Fruit fly (Drosophila melanogaster) whole organism, pupa: Measurements from ENCODE around the gene CG15760.
A peak's percentile ranks its signal among the peaks of the same experiment; 100 is the strongest.

Experiments used
- CG10348 ChIP-seq: fragments of 200-800 bp; sonication (Bioruptor generic); IDR thresholded peaks from 2 replicates; pipeline ENCODE4 v1.3.6; 2022; ENCODE audit warnings: missing biosample characterization, missing genetic modification characterization
- CG12605 ChIP-seq: fragments of 200-800 bp; sonication (Bioruptor generic); IDR thresholded peaks from 2 replicates; pipeline ENCODE4 v1.3.6; 2022; ENCODE audit warnings: missing biosample characterization, missing genetic modification characterization
- CG13204 ChIP-seq: fragments of 200-800 bp; sonication (Bioruptor generic); optimal IDR thresholded peaks from 2 replicates; lab custom pipeline; 2018; ENCODE audit warnings: missing biosample characterization, mild to moderate bottlenecking, missing genetic modification characterization, moderate library complexity
- CG14655 ChIP-seq: fragments of 200-800 bp; sonication (Bioruptor generic); optimal IDR thresholded peaks from 3 replicates; lab custom pipeline; 2017; ENCODE audit warnings: mild to moderate bottlenecking, missing biosample characterization, missing genetic modification reagents, missing genetic modification characterization
- CG15710 ChIP-seq: fragments of 200-800 bp; sonication (Bioruptor generic); optimal IDR thresholded peaks from 2 replicates; lab custom pipeline; 2018; ENCODE audit warnings: missing biosample characterization, mild to moderate bottlenecking, missing genetic modification characterization, moderate library complexity
- CG17806 ChIP-seq: fragments of 200-800 bp; sonication (Bioruptor generic); optimal IDR thresholded peaks from 2 replicates; lab custom pipeline; 2018; ENCODE audit warnings: missing biosample characterization, mild to moderate bottlenecking, missing genetic modification characterization, moderate library complexity
- CG32121 ChIP-seq: fragments of 200-800 bp; sonication (Bioruptor generic); IDR thresholded peaks from 2 replicates; pipeline ENCODE4 v1.3.6; 2022; ENCODE audit warnings: missing biosample characterization, missing genetic modification characterization
- CG34367 ChIP-seq: fragments of 200-800 bp; sonication (Bioruptor generic); optimal IDR thresholded peaks from 2 replicates; lab custom pipeline; 2018; ENCODE audit warnings: missing biosample characterization, mild to moderate bottlenecking, missing genetic modification characterization
- CG4496 ChIP-seq: fragments of 200-800 bp; sonication (Bioruptor generic); IDR thresholded peaks from 3 replicates; pipeline ENCODE4 v1.3.6; 2022; ENCODE audit warnings: missing biosample characterization, missing genetic modification characterization
- CG8159 ChIP-seq: fragments of 200-800 bp; sonication (Bioruptor generic); optimal IDR thresholded peaks from 3 replicates; lab custom pipeline; 2018; ENCODE audit warnings: missing biosample characterization, mild to moderate bottlenecking, missing genetic modification characterization, moderate library complexity
- CG8301 ChIP-seq: fragments of 200-800 bp; sonication (Bioruptor generic); optimal IDR thresholded peaks from 2 replicates; lab custom pipeline; 2018; ENCODE audit warnings: missing biosample characterization, mild to moderate bottlenecking, missing genetic modification characterization
- CG9948 ChIP-seq: fragments of 200-800 bp; sonication (Bioruptor generic); optimal IDR thresholded peaks from 2 replicates; lab custom pipeline; 2018; ENCODE audit warnings: missing biosample characterization, mild to moderate bottlenecking, missing genetic modification characterization, moderate library complexity
- D1 ChIP-seq: fragments of 200-800 bp; sonication (Bioruptor generic); optimal IDR thresholded peaks from 2 replicates; lab custom pipeline; 2018; ENCODE audit warnings: missing biosample characterization, mild to moderate bottlenecking, missing genetic modification characterization, moderate library complexity
- EcR ChIP-seq: fragments of 200-800 bp; sonication (Bioruptor generic); optimal IDR thresholded peaks from 3 replicates; lab custom pipeline; 2019; ENCODE audit warnings: missing biosample characterization, missing genetic modification characterization, mild to moderate bottlenecking, moderate library complexity, missing genetic modification reagents
- Ets98B ChIP-seq: fragments of 200-800 bp; sonication (Bioruptor generic); IDR thresholded peaks from 2 replicates; pipeline ENCODE4 v1.3.6; 2022; ENCODE audit warnings: missing biosample characterization, missing genetic modification characterization
- Pif1A ChIP-seq: fragments of 200-800 bp; sonication (Bioruptor generic); optimal IDR thresholded peaks from 3 replicates; lab custom pipeline; 2016; ENCODE audit warnings: missing biosample characterization, missing genetic modification characterization
- Pif1B ChIP-seq: fragments of 200-800 bp; sonication (Bioruptor generic); optimal IDR thresholded peaks from 3 replicates; lab custom pipeline; 2016; ENCODE audit warnings: missing biosample characterization, missing genetic modification characterization
- Snoo ChIP-seq: fragments of 200-800 bp; sonication (Bioruptor generic); optimal IDR thresholded peaks from 3 replicates; lab custom pipeline; 2017; ENCODE audit warnings: missing biosample characterization, mild to moderate bottlenecking, missing genetic modification characterization, inconsistent platforms
- fd96Ca ChIP-seq: fragments of 200-800 bp; sonication (Bioruptor generic); IDR thresholded peaks from 3 replicates; pipeline ENCODE4 v1.3.6; 2022; ENCODE audit warnings: missing biosample characterization, missing genetic modification characterization
- gl ChIP-seq: fragments of 200-800 bp; sonication (Bioruptor generic); optimal IDR thresholded peaks from 2 replicates; lab custom pipeline; 2018; ENCODE audit warnings: missing biosample characterization, mild to moderate bottlenecking, missing genetic modification characterization
- rn ChIP-seq: fragments of 200-800 bp; sonication (Bioruptor generic); IDR thresholded peaks from 2 replicates; pipeline ENCODE4 v1.3.6; 2022; ENCODE audit warnings: missing biosample characterization, missing genetic modification characterization

CG15760 gene

dm6 chrX:13646175-13646574 lies 23.3 kb upstream of the CG15760 start:
- TF ChIP-seq CG15710 (no peak), Ets98B (no peak), fd96Ca (GFP tag; lab: Robert Waterston, UW) (no peak), CG34367 (no peak)

DNA sequence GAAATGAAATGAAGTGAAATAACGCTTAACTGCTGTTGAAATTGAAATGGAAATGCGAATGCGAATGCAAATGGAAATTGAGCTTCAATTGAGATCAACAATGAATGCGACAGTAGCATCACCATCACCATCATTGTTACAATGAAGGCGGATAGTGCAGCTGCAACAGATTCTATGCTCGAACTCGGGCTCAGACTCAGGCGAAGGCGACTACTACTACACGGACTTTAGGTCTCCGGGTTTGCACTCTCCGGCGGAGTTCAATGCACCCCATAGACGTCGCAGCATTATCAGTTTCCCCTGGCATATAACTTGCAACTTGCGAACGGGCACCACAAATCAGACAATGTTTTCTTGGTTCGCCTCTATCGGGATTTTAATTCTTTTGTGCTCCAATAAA lies 20.7 kb upstream of the CG15760 start:
- TF ChIP-seq CG15710 (no peak), CG32121 (GFP tag; lab: Robert Waterston, UW) (no peak), D1 (tag; lab: Kevin White, UChicago) (no peak), CG4496 (no peak), fd96Ca (GFP tag; lab: Robert Waterston, UW) (no peak), EcR (GFP tag; lab: Kevin White, UChicago) (peak; percentile 79)

DNA sequence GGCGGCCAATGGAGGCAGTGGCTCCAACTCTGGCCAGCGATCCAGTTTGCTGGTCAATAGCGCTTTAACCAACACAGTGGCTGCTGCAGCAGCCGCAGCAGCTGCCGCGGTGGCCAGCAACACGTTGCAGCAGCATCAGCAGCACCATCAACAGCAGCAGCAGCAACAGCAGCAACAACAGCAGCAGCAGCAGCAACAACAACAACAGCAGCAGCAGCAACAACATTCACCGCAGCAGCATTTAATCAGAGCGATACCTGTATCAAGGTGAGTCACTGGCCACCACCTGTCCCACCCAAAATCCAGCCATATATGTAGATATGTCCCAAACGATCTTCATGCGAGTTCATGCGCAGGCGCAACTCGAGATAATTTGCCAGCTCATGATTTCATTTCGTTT lies 19.7 kb upstream of the CG15760 start:
- TF ChIP-seq CG12605 (GFP tag; lab: Robert Waterston, UW) = no peak
- no peak for TF ChIP-seq fd96Ca (GFP tag; lab: Robert Waterston, UW)
- TF ChIP-seq CG9948 (tag; lab: Kevin White, UChicago) = no peak
- no peak for TF ChIP-seq CG8301 (tag; lab: Kevin White, UChicago)
- TF ChIP-seq D1 (tag; lab: Kevin White, UChicago) = no peak
- no peak for TF ChIP-seq CG15710
- TF ChIP-seq CG17806 (tag; lab: Kevin White, UChicago) = no peak
- TF ChIP-seq EcR (GFP tag; lab: Kevin White, UChicago) = no peak
- no peak for TF ChIP-seq rn (GFP tag; lab: Robert Waterston, UW)
- TF ChIP-seq Pif1A = no peak
- TF ChIP-seq gl = no peak
- no peak for TF ChIP-seq CG34367

- TF ChIP-seq CG32121 (GFP tag; lab: Robert Waterston, UW) (no peak), Ets98B (no peak), Snoo (tag; lab: Kevin White, UChicago) (no peak), CG14655 (GFP tag; lab: Kevin White, UChicago) (no peak), Pif1B (no peak), CG15710 (no peak)
Observed at dm6 chrX:13651170-13651569, 18.3 kb upstream of the CG15760 start.

DNA sequence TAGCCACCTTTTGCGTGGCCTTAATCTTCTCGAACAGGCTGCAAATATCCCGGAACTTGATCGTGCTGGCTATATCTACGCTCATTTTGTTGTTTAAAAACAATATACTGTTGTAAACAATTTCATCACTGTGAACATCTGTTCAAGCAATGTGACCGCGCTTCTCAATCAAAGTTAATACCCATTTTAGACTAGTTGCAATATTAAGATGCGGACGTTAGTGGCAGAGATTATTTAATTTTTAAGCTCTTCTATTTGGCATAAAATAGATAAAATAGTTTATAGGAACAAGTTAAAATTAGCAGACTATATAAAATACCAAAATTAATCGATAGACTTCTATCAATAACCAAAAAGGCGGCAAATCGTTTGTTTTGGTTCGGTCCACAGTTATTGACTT lies 1.8 kb upstream of the CG15760 start, which contains the start of the genes DNAlig4 and CG11164:
DNAlig4 (minus strand) TSS at position 156 of the 400 bp plus-strand sequence.
CG11164 (plus strand) TSS at position 359 of the 400 bp plus-strand sequence.
- TF ChIP-seq Snoo (tag; lab: Kevin White, UChicago) (no peak), CG14655 (GFP tag; lab: Kevin White, UChicago) (no peak), gl (no peak), fd96Ca (GFP tag; lab: Robert Waterston, UW) (no peak), Pif1A (no peak), Pif1B (no peak), D1 (tag; lab: Kevin White, UChicago) (no peak), CG13204 (GFP tag; lab: Kevin White, UChicago) (no peak), CG17806 (tag; lab: Kevin White, UChicago) (no peak), CG12605 (GFP tag; lab: Robert Waterston, UW) (no peak), EcR (GFP tag; lab: Kevin White, UChicago) (no peak), CG34367 (no peak), CG15710 (no peak), Ets98B (no peak), CG8159 (tag; lab: Kevin White, UChicago) (no peak), CG9948 (tag; lab: Kevin White, UChicago) (no peak), rn (GFP tag; lab: Robert Waterston, UW) (no peak)

dm6 chrX:13670329-13670847 lies 889 bp downstream of the CG15760 start:
- 0 out of 3 replicates have a peak, but pooled peaks have one; percentile 16 for TF ChIP-seq CG4496
- TF ChIP-seq CG14655 (GFP tag; lab: Kevin White, UChicago) = no peak
- no peak for TF ChIP-seq Pif1A
- TF ChIP-seq Pif1B = no peak
- no peak for TF ChIP-seq CG10348
- TF ChIP-seq rn (GFP tag; lab: Robert Waterston, UW) = no peak

dm6 chrX:13676458-13676944 lies 7.0 kb downstream of the CG15760 start, which contains the start of gene CG11162:
Gene CG11162 (plus strand): TSS chrX:13676894.
- no peak for TF ChIP-seq CG17806 (tag; lab: Kevin White, UChicago)

DNA sequence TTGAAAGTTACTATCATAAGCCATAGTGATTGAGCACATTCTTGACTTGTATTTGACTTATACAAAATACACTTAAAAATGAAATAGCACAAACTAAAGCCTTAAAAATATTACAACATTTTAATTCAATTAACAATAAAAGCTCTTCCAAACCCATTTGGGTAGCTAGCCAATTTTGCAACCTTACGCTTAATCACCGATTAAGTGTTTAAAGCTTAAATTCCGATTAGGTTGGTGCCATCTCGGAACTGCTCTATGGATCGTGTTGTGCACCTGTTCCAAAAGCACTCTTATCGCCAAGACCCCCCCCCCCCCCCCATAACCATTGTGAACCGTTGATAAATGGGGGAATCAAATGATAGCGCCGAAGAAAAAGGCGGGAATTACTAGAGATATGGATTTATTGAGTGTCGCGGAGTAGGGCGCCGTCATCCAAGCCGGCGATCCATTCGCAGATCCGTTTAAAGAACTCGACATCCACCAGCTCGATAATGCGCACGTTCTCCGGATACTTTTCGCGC lies 8.5 kb downstream of the CG15760 start:
- no peak for TF ChIP-seq fd96Ca (GFP tag; lab: Robert Waterston, UW)
- TF ChIP-seq CG10348 = no peak
- no peak for TF ChIP-seq CG8301 (tag; lab: Kevin White, UChicago)
- no peak for TF ChIP-seq CG4496
- TF ChIP-seq CG13204 (GFP tag; lab: Kevin White, UChicago) = no peak
- TF ChIP-seq D1 (tag; lab: Kevin White, UChicago) = no peak
- no peak for TF ChIP-seq CG17806 (tag; lab: Kevin White, UChicago)
- TF ChIP-seq Pif1A = no peak
- no peak for TF ChIP-seq Pif1B
- no peak for TF ChIP-seq CG12605 (GFP tag; lab: Robert Waterston, UW)
- TF ChIP-seq rn (GFP tag; lab: Robert Waterston, UW) = no peak
- no peak for TF ChIP-seq CG9948 (tag; lab: Kevin White, UChicago)
- no peak for TF ChIP-seq EcR (GFP tag; lab: Kevin White, UChicago)
- TF ChIP-seq CG34367 = no peak
- no peak for TF ChIP-seq gl
- TF ChIP-seq CG15710 = no peak
- TF ChIP-seq Snoo (tag; lab: Kevin White, UChicago) = no peak
- TF ChIP-seq Ets98B = no peak
- no peak for TF ChIP-seq CG32121 (GFP tag; lab: Robert Waterston, UW)
